Worm (Caenorhabditis elegans): ENCODE measurements around the gene nhr-221.

The nhr-221 gene

ce11 chrV:3554869-3555268 is 19.7 kb upstream of the nhr-221 start, which contains the start of gene grl-29:
grl-29 (minus strand) TSS chrV:3555236.
- no peak for TF ChIP-seq F16B12.6 (tag; optimal IDR thresholded peaks at IDR 0.05)
- TF ChIP-seq grh-1 (GFP tag; IDR thresholded peaks at IDR 0.05): no peak
- TF ChIP-seq hlh-4 (tag; optimal IDR thresholded peaks at IDR 0.05): no peak
- TF ChIP-seq ces-1 (GFP tag; optimal IDR thresholded peaks at IDR 0.05): no peak
- TF ChIP-seq efl-3 (GFP tag; optimal IDR thresholded peaks at IDR 0.05): no peak
- no peak for TF ChIP-seq skn-1 (tag; optimal IDR thresholded peaks at IDR 0.05)
- TF ChIP-seq Y116A8C.19 (tag; optimal IDR thresholded peaks at IDR 0.05; ENCODE audit: borderline replicate concordance): no peak
- no peak for TF ChIP-seq aha-1 (tag; optimal IDR thresholded peaks at IDR 0.05)
- TF ChIP-seq nhr-20 (tag; optimal IDR thresholded peaks at IDR 0.05): no peak
- TF ChIP-seq fos-1 (tag; optimal IDR thresholded peaks at IDR 0.05): no peak
- no peak for TF ChIP-seq nhr-90 (tag; optimal IDR thresholded peaks at IDR 0.05; ENCODE audit: poor library complexity)
- no peak for TF ChIP-seq unc-98 (GFP tag; IDR thresholded peaks at IDR 0.05)
- TF ChIP-seq nhr-47 (tag; optimal IDR thresholded peaks at IDR 0.05): no peak
- no peak for TF ChIP-seq lir-3 (tag; optimal IDR thresholded peaks at IDR 0.05; ENCODE audit: poor library complexity)
- no peak for TF ChIP-seq swsn-7 (tag; optimal IDR thresholded peaks at IDR 0.05)
- TF ChIP-seq zip-4 (GFP tag; optimal IDR thresholded peaks at IDR 0.05): no peak
- no peak for TF ChIP-seq jun-1 (tag; optimal IDR thresholded peaks at IDR 0.05)

ce11 chrV:3552740-3553469 is 17.7 kb upstream of the nhr-221 start, which contains the start of gene T24A6.20:
T24A6.20 (plus strand) TSS chrV:3553134.
- TF ChIP-seq elt-2 (tag; optimal IDR thresholded peaks at IDR 0.05): peak; percentile 70
- no peak for TF ChIP-seq efl-1 (optimal IDR thresholded peaks at IDR 0.05)
- peak in 1 of 2 experiments; percentile 91 for TF ChIP-seq efl-1 (GFP tag; optimal IDR thresholded peaks at IDR 0.05 in 1 of 2)
- TF ChIP-seq blmp-1 (tag; optimal IDR thresholded peaks at IDR 0.05): peak; percentile 35
- TF ChIP-seq nhr-71 (tag; optimal IDR thresholded peaks at IDR 0.05): no peak
- TF ChIP-seq ceh-8 (GFP tag; optimal IDR thresholded peaks at IDR 0.05): no peak
- no peak for TF ChIP-seq ceh-90 (tag; optimal IDR thresholded peaks at IDR 0.05)
- TF ChIP-seq fkh-4 (tag; optimal IDR thresholded peaks at IDR 0.05; ENCODE audit: borderline replicate concordance): no peak

ce11 chrV:3551765-3552164 is 16.6 kb upstream of the nhr-221 start, which contains the start of gene grl-28:
grl-28 (minus strand) TSS chrV:3551865.
- TF ChIP-seq Y116A8C.19 (tag; optimal IDR thresholded peaks at IDR 0.05; ENCODE audit: borderline replicate concordance) (no peak), nhr-85 (tag) (peak; percentile 1)

- TF ChIP-seq hlh-4 (tag; optimal IDR thresholded peaks at IDR 0.05) (no peak), mep-1 (tag; optimal IDR thresholded peaks at IDR 0.05) (no peak), nhr-76 (tag; optimal IDR thresholded peaks at IDR 0.05) (no peak), nhr-84 (tag; optimal IDR thresholded peaks at IDR 0.05) (no peak), unc-98 (GFP tag; IDR thresholded peaks at IDR 0.05) (no peak), nhr-28 (tag; optimal IDR thresholded peaks at IDR 0.05) (no peak), sptf-1 (tag; optimal IDR thresholded peaks at IDR 0.05) (no peak), grh-1 (GFP tag; IDR thresholded peaks at IDR 0.05) (no peak), alr-1 (tag; optimal IDR thresholded peaks at IDR 0.05; ENCODE audit: borderline replicate concordance) (no peak)
These were observed 14.4 kb upstream of the nhr-221 start, which contains the start of gene sri-21 for ce11 chrV:3549553-3549952. sri-21 (plus strand) TSS chrV:3549853.

- TF ChIP-seq ets-5 (GFP tag; IDR thresholded peaks at IDR 0.05) (no peak), ceh-88 (GFP tag; IDR thresholded peaks at IDR 0.05) (no peak), grh-1 (GFP tag; IDR thresholded peaks at IDR 0.05) (no peak), aly-2 (tag; optimal IDR thresholded peaks at IDR 0.05) (no peak), fkh-4 (tag; optimal IDR thresholded peaks at IDR 0.05; ENCODE audit: borderline replicate concordance) (no peak), nhr-19 (GFP tag; conservative IDR thresholded peaks at IDR 0.05) (no peak), ceh-63 (GFP tag; optimal IDR thresholded peaks at IDR 0.05) (no peak), zag-1 (tag; optimal IDR thresholded peaks at IDR 0.05) (no peak), nhr-20 (tag; optimal IDR thresholded peaks at IDR 0.05) (no peak), jun-1 (tag; optimal IDR thresholded peaks at IDR 0.05) (no peak), fkh-10 (GFP tag; optimal IDR thresholded peaks at IDR 0.05) (no peak), sptf-1 (tag; optimal IDR thresholded peaks at IDR 0.05) (no peak), ces-1 (GFP tag; optimal IDR thresholded peaks at IDR 0.05) (no peak)
These were observed 13.6 kb upstream of the nhr-221 start, which contains the start of gene srw-130 for ce11 chrV:3548798-3549197. srw-130 (minus strand) TSS chrV:3548898.
